Fruit fly (Drosophila melanogaster): Measurements from ENCODE around the gene CG3841.

Gene CG3841

dm6 chr2L:9567398-9567856, 21.8 kb upstream of the CG3841 start:
- TF ChIP-seq ttk (optimal IDR thresholded peaks at IDR 0.05) (no peak), Myc (optimal IDR thresholded peaks at IDR 0.05) (no peak)

- TF ChIP-seq Myc (optimal IDR thresholded peaks at IDR 0.05), result no peak
- TF ChIP-seq h (optimal IDR thresholded peaks at IDR 0.05), result no peak
- TF ChIP-seq insv (optimal IDR thresholded peaks at IDR 0.05), result no peak
- TF ChIP-seq ttk (optimal IDR thresholded peaks at IDR 0.05), result no peak
- no peak for TF ChIP-seq psq (optimal IDR thresholded peaks at IDR 0.05)
- TF ChIP-seq Sin3A (optimal IDR thresholded peaks at IDR 0.05), result no peak
Measured at dm6 chr2L:9568360-9569088, 20.8 kb upstream of the CG3841 start, which contains the start of gene brwl. brwl (plus strand) TSS chr2L:9568890.

dm6 chr2L:9569131-9569530, 20.1 kb upstream of the CG3841 start:
- TF ChIP-seq ttk (optimal IDR thresholded peaks at IDR 0.05), result no peak
- TF ChIP-seq Sin3A (optimal IDR thresholded peaks at IDR 0.05), result no peak
- no peak for TF ChIP-seq h (optimal IDR thresholded peaks at IDR 0.05)
- TF ChIP-seq insv (optimal IDR thresholded peaks at IDR 0.05), result no peak

- TF ChIP-seq Myc (optimal IDR thresholded peaks at IDR 0.05) (no peak), insv (optimal IDR thresholded peaks at IDR 0.05) (no peak)
Measured at dm6 chr2L:9569588-9570434, 19.5 kb upstream of the CG3841 start.

dm6 chr2L:9570673-9571193, 18.5 kb upstream of the CG3841 start:
- TF ChIP-seq h (optimal IDR thresholded peaks at IDR 0.05) (no peak), ttk (optimal IDR thresholded peaks at IDR 0.05) (no peak), insv (optimal IDR thresholded peaks at IDR 0.05) (no peak), psq (optimal IDR thresholded peaks at IDR 0.05) (no peak), Myc (optimal IDR thresholded peaks at IDR 0.05) (no peak), Sin3A (optimal IDR thresholded peaks at IDR 0.05) (no peak)

dm6 chr2L:9576269-9576933, 12.9 kb upstream of the CG3841 start, which contains the start of gene Mtpalpha:
Mtpalpha (minus strand) TSS chr2L:9576769.
- no peak for TF ChIP-seq Myc (optimal IDR thresholded peaks at IDR 0.05)
- no peak for TF ChIP-seq Sin3A (optimal IDR thresholded peaks at IDR 0.05)
- no peak for TF ChIP-seq insv (optimal IDR thresholded peaks at IDR 0.05)
- TF ChIP-seq ttk (optimal IDR thresholded peaks at IDR 0.05), result no peak
- TF ChIP-seq psq (optimal IDR thresholded peaks at IDR 0.05), result no peak
- no peak for TF ChIP-seq h (optimal IDR thresholded peaks at IDR 0.05)

dm6 chr2L:9579538-9579937, 9.7 kb upstream of the CG3841 start, which contains the start of gene CG31709:
CG31709 (minus strand) TSS chr2L:9579638.
- TF ChIP-seq Myc (optimal IDR thresholded peaks at IDR 0.05) (no peak), h (optimal IDR thresholded peaks at IDR 0.05) (no peak), ttk (optimal IDR thresholded peaks at IDR 0.05) (no peak), Sin3A (optimal IDR thresholded peaks at IDR 0.05) (no peak), insv (optimal IDR thresholded peaks at IDR 0.05) (no peak), psq (optimal IDR thresholded peaks at IDR 0.05) (no peak)

dm6 chr2L:9581582-9581981, 7.7 kb upstream of the CG3841 start, which contains the start of gene gcm:
gcm (minus strand) TSS chr2L:9581745.
- TF ChIP-seq h (optimal IDR thresholded peaks at IDR 0.05) (no peak), ttk (optimal IDR thresholded peaks at IDR 0.05) (no peak), psq (optimal IDR thresholded peaks at IDR 0.05) (no peak), Myc (optimal IDR thresholded peaks at IDR 0.05) (no peak), insv (optimal IDR thresholded peaks at IDR 0.05) (no peak), Sin3A (optimal IDR thresholded peaks at IDR 0.05) (no peak)

- TF ChIP-seq ttk (optimal IDR thresholded peaks at IDR 0.05) (no peak), psq (optimal IDR thresholded peaks at IDR 0.05) (no peak), insv (optimal IDR thresholded peaks at IDR 0.05) (no peak), Sin3A (optimal IDR thresholded peaks at IDR 0.05) (no peak), Myc (optimal IDR thresholded peaks at IDR 0.05) (no peak), h (optimal IDR thresholded peaks at IDR 0.05) (no peak)
Measured at dm6 chr2L:9584098-9584703, 5.1 kb upstream of the CG3841 start.

- TF ChIP-seq h (optimal IDR thresholded peaks at IDR 0.05), result no peak
Measured at dm6 chr2L:9585942-9586341, 3.3 kb upstream of the CG3841 start.

- no peak for TF ChIP-seq insv (optimal IDR thresholded peaks at IDR 0.05)
- TF ChIP-seq Sin3A (optimal IDR thresholded peaks at IDR 0.05), result no peak
- no peak for TF ChIP-seq psq (optimal IDR thresholded peaks at IDR 0.05)
- no peak for TF ChIP-seq ttk (optimal IDR thresholded peaks at IDR 0.05)
- TF ChIP-seq h (optimal IDR thresholded peaks at IDR 0.05), result no peak
- TF ChIP-seq Myc (optimal IDR thresholded peaks at IDR 0.05), result no peak
Measured at dm6 chr2L:9591146-9591545, 1.9 kb downstream of the CG3841 start.
